Worm (Caenorhabditis elegans): ENCODE data around the gene gpn-1.

The gpn-1 gene

DNA sequence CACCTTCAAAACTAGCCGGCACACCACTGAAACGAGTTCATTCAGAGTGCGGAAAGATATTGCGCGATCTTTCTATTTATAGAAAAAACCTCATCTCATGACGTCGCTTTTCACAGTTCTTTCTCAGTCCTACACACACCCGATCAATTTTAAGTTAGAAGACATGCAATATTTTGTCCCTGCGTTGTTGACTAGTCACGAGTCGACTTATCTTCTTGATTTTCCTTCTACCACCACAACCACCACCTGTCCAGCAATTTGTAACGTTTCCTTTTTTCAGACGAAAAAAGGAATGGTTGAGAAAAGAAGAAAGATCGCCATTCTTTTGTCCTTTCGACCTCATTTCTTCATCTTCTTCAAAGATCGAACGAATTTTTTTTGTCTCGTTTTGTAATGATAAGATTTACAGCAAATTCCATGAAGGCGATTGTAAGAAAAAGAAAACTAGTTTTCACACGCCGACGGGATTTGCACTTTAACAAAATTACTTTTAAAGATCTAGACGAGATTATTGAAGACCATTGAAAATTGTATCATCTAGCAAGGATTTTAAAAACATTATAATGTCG is 24.7 kb downstream of the gpn-1 start (continued):
- TF ChIP-seq sma-3 (GFP tag; optimal IDR thresholded peaks at IDR 0.05) (peak; percentile 57), ama-1 (optimal IDR thresholded peaks at IDR 0.05) (no peak), skn-1 (tag; optimal IDR thresholded peaks at IDR 0.05) (no peak)

DNA sequence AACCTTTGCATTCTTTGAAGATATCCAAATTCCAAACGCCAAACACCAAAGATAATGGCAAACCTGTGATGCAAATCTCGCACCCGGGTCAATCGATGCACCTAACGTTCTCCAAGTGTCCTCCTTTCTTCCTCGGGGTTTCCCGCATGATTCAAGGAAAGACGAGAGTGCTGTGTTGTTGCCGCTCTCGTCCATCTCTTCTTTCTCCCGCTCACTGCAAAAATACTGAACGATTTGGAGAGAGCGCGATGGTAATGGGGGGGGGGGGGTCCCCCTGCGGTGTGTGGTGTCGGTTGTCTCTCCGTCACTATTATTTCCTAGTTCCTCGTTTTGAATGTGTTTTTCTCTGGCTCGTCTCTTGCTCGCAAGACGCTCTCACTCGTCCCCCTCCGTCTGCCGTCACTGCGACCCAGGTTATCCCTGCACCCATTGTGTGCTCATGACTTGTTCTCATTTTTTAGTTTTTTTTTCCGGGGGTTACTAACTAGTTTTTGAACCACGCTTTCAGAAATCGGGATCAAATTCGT is 25.9 kb downstream of the gpn-1 start:
- TF ChIP-seq nhr-10 (tag; optimal IDR thresholded peaks at IDR 0.05) (peak; percentile 42), alr-1 (tag; optimal IDR thresholded peaks at IDR 0.05) (no peak), F13H6.1 (tag; optimal IDR thresholded peaks at IDR 0.05) (peak; percentile 98), nhr-6 (tag; optimal IDR thresholded peaks at IDR 0.05) (peak; percentile 3), unc-55 (GFP tag; optimal IDR thresholded peaks at IDR 0.05) (peak; percentile 86), mab-5 (tag; optimal IDR thresholded peaks at IDR 0.05) (peak; percentile 73), lin-39 (tag; optimal IDR thresholded peaks at IDR 0.05) (no peak), C34F6.9 (tag; optimal IDR thresholded peaks at IDR 0.05) (peak; percentile 76), sem-4 (tag; optimal IDR thresholded peaks at IDR 0.05) (peak; percentile 78), egl-27 (tag; optimal IDR thresholded peaks at IDR 0.05) (peak; percentile 88), sma-3 (GFP tag; optimal IDR thresholded peaks at IDR 0.05) (peak; percentile 25), ZK546.5 (tag; optimal IDR thresholded peaks at IDR 0.05) (no peak), nhr-25 (tag; optimal IDR thresholded peaks at IDR 0.05) (peak; percentile 51), zag-1 (tag; optimal IDR thresholded peaks at IDR 0.05) (peak; percentile 90), peb-1 (tag; optimal IDR thresholded peaks at IDR 0.05) (no peak), lsy-2 (tag; optimal IDR thresholded peaks at IDR 0.05) (peak; percentile 19 to 71), elt-1 (tag; optimal IDR thresholded peaks at IDR 0.05) (no peak), fos-1 (tag; optimal IDR thresholded peaks at IDR 0.05) (peak; percentile 78), snpc-4 (tag; optimal IDR thresholded peaks at IDR 0.05) (peak; percentile 2), sma-9 (GFP tag; optimal IDR thresholded peaks at IDR 0.05) (peak; percentile 98), sma-9 (tag; optimal IDR thresholded peaks at IDR 0.05) (peak; percentile 83), blmp-1 (tag; optimal IDR thresholded peaks at IDR 0.05; ENCODE audit: insufficient read depth) (no peak), gmeb-1 (tag; optimal IDR thresholded peaks at IDR 0.05) (peak; percentile 32), nhr-129 (tag; optimal IDR thresholded peaks at IDR 0.05) (peak; percentile 92), nhr-21 (tag; optimal IDR thresholded peaks at IDR 0.05) (peak; percentile 73), lin-13 (GFP tag; optimal IDR thresholded peaks at IDR 0.05) (peak; percentile 70), lin-11 (tag; optimal IDR thresholded peaks at IDR 0.05) (peak; percentile 78), ceh-16 (tag; optimal IDR thresholded peaks at IDR 0.05) (peak; percentile 18), ceh-82 (tag; optimal IDR thresholded peaks at IDR 0.05) (peak; percentile 9), nhr-12 (tag; optimal IDR thresholded peaks at IDR 0.05) (peak; percentile 1), mdl-1 (tag; optimal IDR thresholded peaks at IDR 0.05) (peak; percentile 84 to 89), Y55F3AM.14 (GFP tag; optimal IDR thresholded peaks at IDR 0.05) (peak; percentile 88), ztf-1 (GFP tag; conservative IDR thresholded peaks at IDR 0.05) (no peak), ztf-4 (tag; optimal IDR thresholded peaks at IDR 0.05) (peak; percentile 83), elt-3 (tag; optimal IDR thresholded peaks at IDR 0.05) (no peak), crh-2 (tag; optimal IDR thresholded peaks at IDR 0.05) (peak; percentile 62)

DNA sequence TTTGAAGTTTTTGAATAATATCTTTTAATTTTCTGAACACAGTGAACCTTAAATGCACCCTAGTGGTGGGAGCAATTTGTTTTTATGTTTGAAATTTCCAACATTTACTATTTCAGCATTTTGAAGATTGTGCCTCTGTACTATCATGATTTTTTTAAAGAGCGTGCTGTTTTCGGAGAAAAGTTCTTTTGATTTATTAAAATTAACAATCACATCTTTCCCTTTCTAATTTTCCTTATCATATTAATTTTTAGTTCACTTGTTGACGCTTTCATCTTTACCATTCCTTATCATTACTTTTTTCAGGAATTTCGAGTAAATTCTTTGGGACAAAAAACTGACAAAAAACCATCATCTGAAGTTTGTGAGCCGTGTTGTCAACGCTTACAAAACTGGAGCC is 26.4 kb downstream of the gpn-1 start, which contains the start of gene nhr-48:
Gene nhr-48, plus strand, starts transcription at position 301 of the 400 bp plus-strand sequence.
- TF ChIP-seq nhr-11 (tag; optimal IDR thresholded peaks at IDR 0.05) (no peak), peb-1 (tag; optimal IDR thresholded peaks at IDR 0.05) (no peak), mbf-1 (tag; optimal IDR thresholded peaks at IDR 0.05) (no peak), nhr-129 (tag; optimal IDR thresholded peaks at IDR 0.05) (no peak), sem-4 (tag; optimal IDR thresholded peaks at IDR 0.05) (no peak), unc-39 (tag; optimal IDR thresholded peaks at IDR 0.05) (no peak), lin-39 (tag; optimal IDR thresholded peaks at IDR 0.05) (no peak), crh-2 (tag; optimal IDR thresholded peaks at IDR 0.05) (no peak), sma-9 (GFP tag; optimal IDR thresholded peaks at IDR 0.05) (no peak), sma-9 (tag; optimal IDR thresholded peaks at IDR 0.05) (no peak), ZK546.5 (tag; optimal IDR thresholded peaks at IDR 0.05) (no peak), elt-1 (tag; optimal IDR thresholded peaks at IDR 0.05) (no peak), nhr-77 (tag; optimal IDR thresholded peaks at IDR 0.05) (no peak)

All from whole organism, L2 larva.